Worm (Caenorhabditis elegans) whole organism, L2 larva: ENCODE data around the gene T28D9.16.

Experiments used
- alr-1 ChIP-seq: fragments of 150-350 bp; optimal IDR thresholded peaks from 2 replicates; lab custom pipeline; 2014; ENCODE audit warnings: missing biosample characterization, missing genetic modification characterization
- ama-1 ChIP-seq: fragments of 150-350 bp; optimal IDR thresholded peaks from 2 replicates; lab custom pipeline; 2018; ENCODE audit warnings: inconsistent platforms
- ceh-82 ChIP-seq: fragments of 150-350 bp; optimal IDR thresholded peaks from 2 replicates; lab custom pipeline; 2014; ENCODE audit warnings: missing biosample characterization, missing genetic modification characterization
- mab-5 ChIP-seq: fragments of 150-350 bp; optimal IDR thresholded peaks from 2 replicates; lab custom pipeline; 2014; ENCODE audit warnings: missing biosample characterization, missing genetic modification characterization
- nhr-11 ChIP-seq: fragments of 150-350 bp; optimal IDR thresholded peaks from 2 replicates; lab custom pipeline; 2014; ENCODE audit warnings: missing biosample characterization, missing genetic modification characterization
- nhr-237 ChIP-seq: fragments of 150-350 bp; optimal IDR thresholded peaks from 2 replicates; lab custom pipeline; 2014; ENCODE audit warnings: missing biosample characterization, missing genetic modification characterization
- unc-39 ChIP-seq: fragments of 150-350 bp; optimal IDR thresholded peaks from 2 replicates; lab custom pipeline; 2014; ENCODE audit warnings: missing biosample characterization, missing genetic modification characterization
- unc-62 ChIP-seq: fragments of 150-350 bp; optimal IDR thresholded peaks from 2 replicates; lab custom pipeline; 2014; ENCODE audit warnings: missing biosample characterization, missing genetic modification reagents, missing genetic modification characterization

ce11 chrII:6496496-6496895 is 21.0 kb downstream of the T28D9.16 start:
- TF ChIP-seq alr-1 (tag; lab: Kevin White, UChicago) (no peak), nhr-11 (no peak), mab-5 (no peak), nhr-237 (tag; lab: Kevin White, UChicago) (no peak), ceh-82 (tag; lab: Kevin White, UChicago) (no peak), unc-39 (tag; lab: Kevin White, UChicago) (no peak), ama-1 (lab: Kevin White, UChicago) (no peak), unc-62 (no peak)
